Fruit fly (Drosophila melanogaster) whole organism, embryonic: Measurements from ENCODE around the gene CAH9.

Experiments
- Bgb ChIP-seq: fragments of 200-800 bp; sonication (Bioruptor generic); IDR thresholded peaks from 2 replicates; pipeline ENCODE4 v1.3.6; 2022; ENCODE audit warnings: missing biosample characterization, missing genetic modification characterization; ENCODE audit not compliant: partially characterized antibody
- CG12236 ChIP-seq: fragments of 200-800 bp; sonication (Bioruptor generic); optimal IDR thresholded peaks from 2 replicates; lab custom pipeline; 2016; ENCODE audit warnings: missing biosample characterization, missing genetic modification characterization
- CG12659 ChIP-seq: fragments of 200-800 bp; sonication (Bioruptor generic); optimal IDR thresholded peaks from 3 replicates; lab custom pipeline; 2017; ENCODE audit warnings: mild to moderate bottlenecking, missing biosample characterization, missing genetic modification reagents, missing genetic modification characterization
- CG13287 ChIP-seq: fragments of 200-800 bp; sonication (Bioruptor generic); IDR thresholded peaks from 2 replicates; pipeline ENCODE4 v1.3.6; 2022; ENCODE audit warnings: missing biosample characterization, missing genetic modification characterization; ENCODE audit not compliant: partially characterized antibody
- CG14014 ChIP-seq: fragments of 200-800 bp; sonication (Bioruptor generic); IDR thresholded peaks from 2 replicates; pipeline ENCODE4 v1.3.6; 2022; ENCODE audit warnings: missing biosample characterization, missing genetic modification characterization
- CG14710 ChIP-seq: fragments of 200-800 bp; sonication (Bioruptor generic); optimal IDR thresholded peaks from 3 replicates; lab custom pipeline; 2019; ENCODE audit warnings: missing biosample characterization, mild to moderate bottlenecking, missing genetic modification characterization, moderate library complexity
- CG15514 ChIP-seq: fragments of 200-800 bp; sonication (Bioruptor generic); optimal IDR thresholded peaks from 3 replicates; lab custom pipeline; 2017; ENCODE audit warnings: missing biosample characterization, missing genetic modification characterization, mild to moderate bottlenecking, moderate library complexity, missing genetic modification reagents
- CG17186 ChIP-seq: fragments of 200-800 bp; sonication (Bioruptor generic); optimal IDR thresholded peaks from 3 replicates; lab custom pipeline; 2017; ENCODE audit warnings: missing biosample characterization, missing genetic modification reagents, missing genetic modification characterization
- CG2199 ChIP-seq: fragments of 200-800 bp; sonication (Bioruptor generic); IDR thresholded peaks from 3 replicates; pipeline ENCODE4 v1.3.6; 2022; ENCODE audit warnings: missing biosample characterization, missing genetic modification characterization
- CG2875 ChIP-seq: fragments of 200-800 bp; sonication (Bioruptor generic); optimal IDR thresholded peaks from 2 replicates; lab custom pipeline; 2017; ENCODE audit warnings: missing biosample characterization, mild to moderate bottlenecking, missing genetic modification characterization, missing genetic modification reagents
- CG3163 ChIP-seq: fragments of 200-800 bp; sonication (Bioruptor generic); optimal IDR thresholded peaks from 3 replicates; lab custom pipeline; 2016; ENCODE audit warnings: missing biosample characterization, missing genetic modification characterization
- CG33213 ChIP-seq: fragments of 200-800 bp; sonication (Bioruptor generic); optimal IDR thresholded peaks from 3 replicates; lab custom pipeline; 2016; ENCODE audit warnings: missing biosample characterization, missing genetic modification characterization
- CG4404 ChIP-seq: fragments of 200-800 bp; sonication (Bioruptor generic); IDR thresholded peaks from 2 replicates; pipeline ENCODE4 v1.3.6; 2022; ENCODE audit warnings: missing biosample characterization, missing genetic modification characterization
- CG4617 ChIP-seq: fragments of 200-800 bp; sonication (Bioruptor generic); optimal IDR thresholded peaks from 3 replicates; lab custom pipeline; 2016; ENCODE audit warnings: missing biosample characterization, missing genetic modification characterization, borderline replicate concordance
- CG7963 ChIP-seq: fragments of 200-800 bp; sonication (Bioruptor generic); IDR thresholded peaks from 3 replicates; pipeline ENCODE4 v1.3.6; 2022; ENCODE audit warnings: missing biosample characterization, missing genetic modification characterization; ENCODE audit not compliant: partially characterized antibody
- CG7987 ChIP-seq: fragments of 200-800 bp; sonication (Bioruptor generic); optimal IDR thresholded peaks from 2 replicates; lab custom pipeline; 2018; ENCODE audit warnings: missing biosample characterization, mild to moderate bottlenecking, missing genetic modification characterization, moderate library complexity
- CG9609 ChIP-seq: fragments of 200-800 bp; sonication (Bioruptor generic); optimal IDR thresholded peaks from 3 replicates; lab custom pipeline; 2016; ENCODE audit warnings: missing biosample characterization, missing genetic modification characterization
- CG9797 ChIP-seq: fragments of 200-800 bp; sonication (Bioruptor generic); optimal IDR thresholded peaks from 3 replicates; lab custom pipeline; 2018; ENCODE audit warnings: missing biosample characterization, mild to moderate bottlenecking, missing genetic modification characterization
- Doc2 ChIP-seq: fragments of 200-800 bp; sonication (Bioruptor generic); IDR thresholded peaks from 2 replicates; pipeline ENCODE4 v1.3.6; 2022; ENCODE audit warnings: missing biosample characterization, missing genetic modification characterization
- Dp ChIP-seq: fragments of 200-800 bp; sonication (Bioruptor generic); optimal IDR thresholded peaks from 2 replicates; lab custom pipeline; 2018; ENCODE audit warnings: missing biosample characterization, mild to moderate bottlenecking, missing genetic modification characterization, moderate library complexity
- Dref ChIP-seq: fragments of 200-800 bp; sonication (Bioruptor generic); IDR thresholded peaks from 2 replicates; pipeline ENCODE4 v1.3.6; 2022; ENCODE audit warnings: missing biosample characterization, missing genetic modification characterization
- E2f2 ChIP-seq: fragments of 200-800 bp; sonication (Bioruptor generic); IDR thresholded peaks from 2 replicates; pipeline ENCODE4 v1.3.6; 2022; ENCODE audit warnings: missing biosample characterization, missing genetic modification characterization
- Ets65A ChIP-seq: fragments of 200-800 bp; sonication (Bioruptor generic); peaks from one replicate; lab custom pipeline; 2016; ENCODE audit warnings: missing biosample characterization, missing genetic modification characterization
- Gsc ChIP-seq: fragments of 200-800 bp; sonication (Bioruptor generic); IDR thresholded peaks from 2 replicates; pipeline ENCODE4 v1.3.6; 2022; ENCODE audit warnings: missing biosample characterization, missing genetic modification characterization
- HmgD ChIP-seq: fragments of 200-800 bp; sonication (Bioruptor generic); optimal IDR thresholded peaks from 3 replicates; lab custom pipeline; 2016; ENCODE audit warnings: missing biosample characterization, missing genetic modification characterization
- Jarid2 ChIP-seq: fragments of 200-800 bp; sonication (Bioruptor generic); optimal IDR thresholded peaks from 3 replicates; lab custom pipeline; 2017; ENCODE audit warnings: mild to moderate bottlenecking, missing biosample characterization, missing genetic modification reagents, missing genetic modification characterization
- Lhr ChIP-seq: fragments of 200-800 bp; sonication (Bioruptor generic); optimal IDR thresholded peaks from 3 replicates; lab custom pipeline; 2017; ENCODE audit warnings: mild to moderate bottlenecking, missing biosample characterization, missing genetic modification reagents, missing genetic modification characterization
- NFAT ChIP-seq: fragments of 200-800 bp; sonication (Bioruptor generic); IDR thresholded peaks from 2 replicates; pipeline ENCODE4 v1.3.6; 2022; ENCODE audit warnings: missing biosample characterization, missing genetic modification characterization
- Opbp ChIP-seq: fragments of 200-800 bp; sonication (Bioruptor generic); IDR thresholded peaks from 3 replicates; pipeline ENCODE4 v1.3.6; 2022; ENCODE audit warnings: missing biosample characterization, missing genetic modification characterization; ENCODE audit not compliant: partially characterized antibody
- Sin3A ChIP-seq: fragments of >200 bp; optimal IDR thresholded peaks from 2 replicates; lab custom pipeline; 2018
- bigmax ChIP-seq: fragments of 200-800 bp; sonication (Bioruptor generic); optimal IDR thresholded peaks from 2 replicates; lab custom pipeline; 2018; ENCODE audit warnings: missing biosample characterization, mild to moderate bottlenecking, missing genetic modification characterization
- bowl ChIP-seq: fragments of 200-800 bp; sonication (Bioruptor generic); IDR thresholded peaks from 2 replicates; pipeline ENCODE4 v1.3.6; 2022; ENCODE audit warnings: missing biosample characterization, missing genetic modification characterization
- chinmo ChIP-seq: fragments of 200-800 bp; sonication (Bioruptor generic); IDR thresholded peaks from 4 replicates; pipeline ENCODE4 v1.3.6; 2022; ENCODE audit warnings: missing biosample characterization, missing genetic modification characterization; ENCODE audit not compliant: partially characterized antibody
- ci ChIP-seq: fragments of 200-800 bp; sonication (Bioruptor generic); IDR thresholded peaks from 3 replicates; pipeline ENCODE4 v1.3.6; 2022; ENCODE audit warnings: missing biosample characterization, missing genetic modification characterization
- gcm ChIP-seq: fragments of 200-800 bp; sonication (Bioruptor generic); optimal IDR thresholded peaks from 2 replicates; lab custom pipeline; 2019; ENCODE audit warnings: missing biosample characterization, mild to moderate bottlenecking, missing genetic modification characterization, moderate library complexity
- jing ChIP-seq: fragments of 200-800 bp; sonication (Bioruptor generic); optimal IDR thresholded peaks from 2 replicates; lab custom pipeline; 2018; ENCODE audit warnings: missing biosample characterization, mild to moderate bottlenecking, missing genetic modification characterization
- lola ChIP-seq, 3 experiments: fragments of >200 bp in 2 of 3; fragments of 200-800 bp in 1 of 3; sonication (Bioruptor generic) in 1 of 3; optimal IDR thresholded peaks; 2 replicates each; lab custom pipeline; 2017 to 2019; ENCODE audit warnings: missing biosample characterization in 3 of 3, missing genetic modification characterization in 3 of 3, mild to moderate bottlenecking in 1 of 3, moderate library complexity in 1 of 3
- mam ChIP-seq: fragments of 200-800 bp; sonication (Bioruptor generic); optimal IDR thresholded peaks from 3 replicates; lab custom pipeline; 2016; ENCODE audit warnings: missing biosample characterization, missing genetic modification characterization
- mld ChIP-seq: fragments of 200-800 bp; sonication (Bioruptor generic); IDR thresholded peaks from 3 replicates; pipeline ENCODE4 v1.3.6; 2022; ENCODE audit warnings: missing biosample characterization, missing genetic modification characterization; ENCODE audit not compliant: partially characterized antibody
- pita ChIP-seq: fragments of 200-800 bp; sonication (Bioruptor generic); optimal IDR thresholded peaks from 2 replicates; lab custom pipeline; 2017; ENCODE audit warnings: missing biosample characterization, mild to moderate bottlenecking, missing genetic modification characterization
- pzg ChIP-seq: fragments of 200-800 bp; sonication (Bioruptor generic); optimal IDR thresholded peaks from 3 replicates; lab custom pipeline; 2018; ENCODE audit warnings: missing biosample characterization, mild to moderate bottlenecking, missing genetic modification characterization, moderate library complexity
- sim ChIP-seq: fragments of 200-800 bp; sonication (Bioruptor generic); IDR thresholded peaks from 2 replicates; pipeline ENCODE4 v1.3.6; 2022; ENCODE audit warnings: missing biosample characterization, missing genetic modification characterization
- sisA ChIP-seq: fragments of 200-800 bp; sonication (Bioruptor generic); IDR thresholded peaks from 2 replicates; pipeline ENCODE4 v1.3.6; 2022; ENCODE audit warnings: missing biosample characterization, missing genetic modification characterization
- slbo ChIP-seq: fragments of 200-800 bp; sonication (Bioruptor generic); IDR thresholded peaks from 2 replicates; pipeline ENCODE4 v1.3.6; 2022; ENCODE audit warnings: missing biosample characterization, missing genetic modification characterization
- sna ChIP-seq: fragments of 200-800 bp; sonication (Bioruptor generic); IDR thresholded peaks from 2 replicates; pipeline ENCODE4 v1.3.6; 2022; ENCODE audit warnings: missing biosample characterization, missing genetic modification characterization; ENCODE audit not compliant: partially characterized antibody
- sob ChIP-seq: fragments of 200-800 bp; sonication (Bioruptor generic); IDR thresholded peaks from 2 replicates; pipeline ENCODE4 v1.3.6; 2022; ENCODE audit warnings: missing biosample characterization, missing genetic modification characterization
- sqz ChIP-seq: fragments of 200-800 bp; sonication (Bioruptor generic); optimal IDR thresholded peaks from 3 replicates; lab custom pipeline; 2018; ENCODE audit warnings: missing biosample characterization, mild to moderate bottlenecking, missing genetic modification characterization
- unc-4 ChIP-seq: fragments of 200-800 bp; sonication (Bioruptor generic); IDR thresholded peaks from 2 replicates; pipeline ENCODE4 v1.3.6; 2022; ENCODE audit warnings: missing biosample characterization, missing genetic modification characterization; ENCODE audit not compliant: partially characterized antibody
- vvl ChIP-seq: fragments of 200-800 bp; sonication (Bioruptor generic); IDR thresholded peaks from 2 replicates; pipeline ENCODE4 v1.3.6; 2022; ENCODE audit warnings: missing biosample characterization, missing genetic modification characterization
- wor ChIP-seq: fragments of 200-800 bp; sonication (Bioruptor generic); IDR thresholded peaks from 2 replicates; pipeline ENCODE4 v1.3.6; 2022; ENCODE audit warnings: missing biosample characterization, missing genetic modification characterization

Gene CAH9

DNA sequence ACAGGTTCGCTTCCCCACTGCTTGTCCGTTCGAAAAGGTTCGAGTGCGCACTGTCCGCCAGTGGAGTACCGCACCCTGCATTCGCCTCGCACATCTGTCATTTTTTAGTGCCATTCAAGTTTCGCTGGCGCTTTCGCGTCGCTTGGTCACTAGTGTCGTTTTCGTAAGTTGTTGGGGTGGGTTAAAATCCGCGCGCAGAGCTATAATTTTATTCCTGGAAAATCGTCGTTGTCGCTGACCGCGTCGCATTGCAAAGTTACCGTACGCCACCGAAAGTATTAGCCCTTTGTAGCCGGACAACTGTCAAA lies 45.5 kb upstream of the CAH9 start, which contains the start of gene Men-b (continued):
- TF ChIP-seq CG14014 (0 out of 2 replicates have a peak, but pooled peaks have one; percentile 13), CG14710 (tag; lab: Kevin White, UChicago) (no peak), Lhr (GFP tag; lab: Kevin White, UChicago) (peak; percentile 94), bowl (no peak), Ets65A (no peak), CG4404 (no peak), bigmax (no peak), Opbp (GFP tag; lab: Robert Waterston, UW) (peak; percentile 61; the same call in 1 of the 3 replicates), CG15514 (GFP tag; lab: Kevin White, UChicago) (peak; percentile 76), E2f2 (GFP tag; lab: Robert Waterston, UW) (peak; percentile 87), CG9609 (GFP tag; lab: Kevin White, UChicago) (no peak), sna (GFP tag; lab: Robert Waterston, UW) (peak; percentile 38; the same call in 1 of the 2 replicates), CG12236 (GFP tag; lab: Kevin White, UChicago) (no peak), ci (GFP tag; lab: Robert Waterston, UW) (peak; percentile 67; the same call in 2 of the 3 replicates), CG7987 (GFP tag; lab: Kevin White, UChicago) (peak; percentile 34), vvl (peak; percentile 65), lola (GFP tag; optimal IDR thresholded peaks at IDR 0.05; lab: Kevin White, UChicago) (no peak), sqz (GFP tag; lab: Kevin White, UChicago) (no peak), slbo (GFP tag; lab: Robert Waterston, UW) (peak; percentile 37; the same call in 1 of the 2 replicates), CG33213 (peak; percentile 79), jing (GFP tag; lab: Kevin White, UChicago) (no peak), sob (GFP tag; lab: Robert Waterston, UW) (0 out of 2 replicates have a peak, but pooled peaks have one; percentile 26), chinmo (peak; percentile 15; the same call in 1 of the 4 replicates), CG2199 (peak; percentile 38; the same call in 2 of the 3 replicates), Sin3A (lab: Kevin White, UChicago) (peak; percentile 15), Bgb (GFP tag; lab: Robert Waterston, UW) (peak; percentile 46; the same call in 1 of the 2 replicates), Dref (GFP tag; lab: Robert Waterston, UW) (peak; percentile 50), sisA (GFP tag; lab: Robert Waterston, UW) (0 out of 2 replicates have a peak, but pooled peaks have one; percentile 6), mld (peak; percentile 42; the same call in 1 of the 3 replicates), sim (GFP tag; lab: Robert Waterston, UW) (no peak), CG2875 (no peak), NFAT (GFP tag; lab: Robert Waterston, UW) (peak; percentile 49), CG12659 (peak; percentile 67), unc-4 (peak; percentile 14; the same call in 1 of the 2 replicates), HmgD (peak; percentile 23), Gsc (GFP tag; lab: Robert Waterston, UW) (no peak), Dp (GFP tag; lab: Kevin White, UChicago) (peak; percentile 80), CG9797 (GFP tag; lab: Kevin White, UChicago) (peak; percentile 82), CG4617 (GFP tag; lab: Kevin White, UChicago) (no peak), gcm (no peak), CG13287 (GFP tag; lab: Robert Waterston, UW) (peak; percentile 72), Jarid2 (GFP tag; lab: Kevin White, UChicago) (peak; percentile 63), pita (GFP tag; lab: Kevin White, UChicago) (peak; percentile 97), CG7963 (GFP tag; lab: Robert Waterston, UW) (no peak), wor (GFP tag; lab: Robert Waterston, UW) (no peak), CG3163 (peak; percentile 41), pzg (GFP tag; lab: Kevin White, UChicago) (peak; percentile 99), Doc2 (GFP tag; lab: Robert Waterston, UW) (no peak), mam (GFP tag; lab: Kevin White, UChicago) (no peak), CG17186 (peak; percentile 53)
